Fruit fly (Drosophila melanogaster): ENCODE results near the gene cDIP.
A peak's percentile ranks its signal among the peaks of the same experiment; 100 is the strongest.

Gene cDIP

dm6 chr3R:21180391-21180796, 19.5 kb upstream of the cDIP start (continued):
- no peak for TF ChIP-seq CG30431 (GFP tag; optimal IDR thresholded peaks at IDR 0.05)
- no peak for TF ChIP-seq Stat92E (GFP tag; optimal IDR thresholded peaks at IDR 0.05)
- TF ChIP-seq CG1233 (GFP tag; optimal IDR thresholded peaks at IDR 0.05) = no peak
- no peak for TF ChIP-seq Opbp (GFP tag; IDR thresholded peaks at IDR 0.05; ENCODE audit: partially characterized antibody)
- TF ChIP-seq CG4424 (GFP tag; optimal IDR thresholded peaks at IDR 0.05) = no peak
- TF ChIP-seq CG11504 (tag; optimal IDR thresholded peaks at IDR 0.05) = peak; percentile 9
- TF ChIP-seq CG10209 (GFP tag; optimal IDR thresholded peaks at IDR 0.05) = no peak
- TF ChIP-seq fu2 (GFP tag; optimal IDR thresholded peaks at IDR 0.05) = no peak
- no peak for TF ChIP-seq CG3163 (GFP tag; optimal IDR thresholded peaks at IDR 0.05)
- TF ChIP-seq CG10321 (GFP tag; IDR thresholded peaks at IDR 0.05) = no peak
- no peak for TF ChIP-seq Nf-YB (GFP tag; optimal IDR thresholded peaks at IDR 0.05)
- TF ChIP-seq ab (GFP tag; optimal IDR thresholded peaks at IDR 0.05) = no peak
- no peak for TF ChIP-seq CG17802 (tag; optimal IDR thresholded peaks at IDR 0.05)
- no peak for TF ChIP-seq CG12071 (GFP tag; optimal IDR thresholded peaks at IDR 0.05)
- TF ChIP-seq kni (GFP tag; optimal IDR thresholded peaks at IDR 0.05) = no peak
- TF ChIP-seq maf-S (GFP tag; optimal IDR thresholded peaks at IDR 0.05) = no peak
- no peak for TF ChIP-seq pfk (GFP tag; optimal IDR thresholded peaks at IDR 0.05)
- no peak for TF ChIP-seq HmgD (GFP tag; optimal IDR thresholded peaks at IDR 0.05)
- TF ChIP-seq Sox100B (GFP tag; optimal IDR thresholded peaks at IDR 0.05) = no peak
- TF ChIP-seq CG14441 (GFP tag; IDR thresholded peaks at IDR 0.05) = no peak
- no peak for TF ChIP-seq Hr39 (optimal IDR thresholded peaks at IDR 0.05)
- no peak for TF ChIP-seq CG33213 (GFP tag; optimal IDR thresholded peaks at IDR 0.05)
- TF ChIP-seq Atf3 (GFP tag; optimal IDR thresholded peaks at IDR 0.05) = no peak
- TF ChIP-seq CG8359 (GFP tag; optimal IDR thresholded peaks at IDR 0.05; ENCODE audit: borderline replicate concordance) = no peak
- 0 out of 3 replicates have a peak, but pooled peaks have one; percentile 31 for TF ChIP-seq CG11695 (GFP tag; IDR thresholded peaks at IDR 0.05)
- TF ChIP-seq Antp (GFP tag; optimal IDR thresholded peaks at IDR 0.05) = no peak
- no peak for TF ChIP-seq CG2202 (tag; optimal IDR thresholded peaks at IDR 0.05)
- TF ChIP-seq CG31441 (GFP tag; IDR thresholded peaks at IDR 0.05) = no peak
- TF ChIP-seq Max (GFP tag; optimal IDR thresholded peaks at IDR 0.05) = no peak
- no peak for TF ChIP-seq schlank (tag; optimal IDR thresholded peaks at IDR 0.05)
- TF ChIP-seq TFAM (GFP tag; optimal IDR thresholded peaks at IDR 0.05) = no peak
- no peak for TF ChIP-seq CG4820 (GFP tag; optimal IDR thresholded peaks at IDR 0.05)
- TF ChIP-seq tll (GFP tag; optimal IDR thresholded peaks at IDR 0.05) = no peak
- no peak for TF ChIP-seq CG15479 (GFP tag; optimal IDR thresholded peaks at IDR 0.05)
- no peak for TF ChIP-seq CG1024 (GFP tag; IDR thresholded peaks at IDR 0.05)
- no peak for TF ChIP-seq MTF-1 (GFP tag; optimal IDR thresholded peaks at IDR 0.05; ENCODE audit: borderline replicate concordance)
- no peak for TF ChIP-seq luna (GFP tag; optimal IDR thresholded peaks at IDR 0.05)
- peak in 1 of 2 experiments; percentile 56 for TF ChIP-seq Pdp1 (GFP tag; optimal IDR thresholded peaks at IDR 0.05)
- no peak for TF ChIP-seq trh (GFP tag; optimal IDR thresholded peaks at IDR 0.05)
- 0 out of 2 replicates have a peak, but pooled peaks have one; percentile 37 for TF ChIP-seq Atf6 (GFP tag; IDR thresholded peaks at IDR 0.05)
- no peak for TF ChIP-seq jing (GFP tag; optimal IDR thresholded peaks at IDR 0.05)
- no peak for TF ChIP-seq wek (GFP tag; optimal IDR thresholded peaks at IDR 0.05)
- no peak for TF ChIP-seq CG15073 (GFP tag; optimal IDR thresholded peaks at IDR 0.05)
- TF ChIP-seq CG16815 (GFP tag; optimal IDR thresholded peaks at IDR 0.05) = no peak
- TF ChIP-seq odd (GFP tag; optimal IDR thresholded peaks at IDR 0.05) = no peak
- no peak for TF ChIP-seq CG14710 (tag; optimal IDR thresholded peaks at IDR 0.05)
- no peak for TF ChIP-seq CG16863 (GFP tag; optimal IDR thresholded peaks at IDR 0.05)
- TF ChIP-seq ftz-f1 (GFP tag; optimal IDR thresholded peaks at IDR 0.05) = no peak
- no peak for TF ChIP-seq HLH54F (GFP tag; optimal IDR thresholded peaks at IDR 0.05)
- TF ChIP-seq CG9215 (GFP tag; IDR thresholded peaks at IDR 0.05) = no peak
- no peak for TF ChIP-seq Bgb (GFP tag; IDR thresholded peaks at IDR 0.05; ENCODE audit: partially characterized antibody)

All from whole organism, embryonic.